Fruit fly (Drosophila melanogaster) whole organism, embryonic: Measurements from ENCODE around the gene CG10063.

Source experiments
- Awh ChIP-seq: fragments of 200-800 bp; sonication (Bioruptor generic); IDR thresholded peaks from 2 replicates; pipeline ENCODE4, ENCODE4 v1.3.6; 2022; ENCODE audit warnings: missing biosample characterization, missing genetic modification characterization
- Bdp1 ChIP-seq: fragments of 200-800 bp; sonication (Bioruptor generic); optimal IDR thresholded peaks from 3 replicates; lab custom pipeline; 2016; ENCODE audit warnings: missing biosample characterization, missing genetic modification characterization
- CG10274 ChIP-seq: fragments of 200-800 bp; sonication (Bioruptor generic); optimal IDR thresholded peaks from 3 replicates; lab custom pipeline; 2017; ENCODE audit warnings: missing biosample characterization, mild to moderate bottlenecking, missing genetic modification characterization
- CG10321 ChIP-seq: fragments of 200-800 bp; sonication (Bioruptor generic); IDR thresholded peaks from 2 replicates; pipeline ENCODE4 v1.3.6; 2022; ENCODE audit warnings: missing biosample characterization, missing genetic modification characterization
- CG10431 ChIP-seq: fragments of 200-800 bp; sonication (Bioruptor generic); optimal IDR thresholded peaks from 3 replicates; lab custom pipeline; 2018; ENCODE audit warnings: missing biosample characterization, mild to moderate bottlenecking, missing genetic modification characterization
- CG10543 ChIP-seq: fragments of 200-800 bp; sonication (Bioruptor generic); optimal IDR thresholded peaks from 3 replicates; lab custom pipeline; 2017; ENCODE audit warnings: missing biosample characterization, mild to moderate bottlenecking, missing genetic modification characterization, moderate library complexity
- CG11247 ChIP-seq: fragments of 200-800 bp; sonication (Bioruptor generic); IDR thresholded peaks from 2 replicates; pipeline ENCODE4 v1.3.6; 2022; ENCODE audit warnings: missing biosample characterization, missing genetic modification characterization
- CG11695 ChIP-seq: fragments of 200-800 bp; sonication (Bioruptor generic); IDR thresholded peaks from 3 replicates; pipeline ENCODE4 v1.3.6; 2022; ENCODE audit warnings: missing biosample characterization, missing genetic modification characterization
- CG12071 ChIP-seq: fragments of 200-800 bp; sonication (Bioruptor generic); optimal IDR thresholded peaks from 3 replicates; lab custom pipeline; 2018; ENCODE audit warnings: missing biosample characterization, mild to moderate bottlenecking, missing genetic modification characterization
- CG13424 ChIP-seq: fragments of 200-800 bp; sonication (Bioruptor generic); optimal IDR thresholded peaks from 2 replicates; lab custom pipeline; 2019; ENCODE audit warnings: missing biosample characterization, mild to moderate bottlenecking, missing genetic modification characterization, moderate library complexity
- CG13894 ChIP-seq: fragments of 200-800 bp; sonication (Bioruptor generic); optimal IDR thresholded peaks from 3 replicates; lab custom pipeline; 2018; ENCODE audit warnings: missing biosample characterization, mild to moderate bottlenecking, missing genetic modification characterization, moderate library complexity
- CG14667 ChIP-seq: fragments of 200-800 bp; sonication (Bioruptor generic); IDR thresholded peaks from 2 replicates; pipeline ENCODE4 v1.3.6; 2022; ENCODE audit warnings: missing biosample characterization, missing genetic modification characterization
- CG18476 ChIP-seq: fragments of 200-800 bp; sonication (Bioruptor generic); optimal IDR thresholded peaks from 2 replicates; lab custom pipeline; 2016; ENCODE audit warnings: missing biosample characterization, mild to moderate bottlenecking, missing genetic modification characterization
- CG30020 ChIP-seq: fragments of 200-800 bp; optimal IDR thresholded peaks from 2 replicates; lab custom pipeline; 2019; ENCODE audit warnings: missing biosample characterization, mild to moderate bottlenecking, missing genetic modification characterization, moderate library complexity
- CG32772 ChIP-seq: fragments of 200-800 bp; sonication (Bioruptor generic); IDR thresholded peaks from 2 replicates; pipeline ENCODE4 v1.3.6; 2022; ENCODE audit warnings: missing biosample characterization, missing genetic modification characterization
- CG33557 ChIP-seq: fragments of 200-800 bp; sonication (Bioruptor generic); optimal IDR thresholded peaks from 2 replicates; lab custom pipeline; 2019; ENCODE audit warnings: missing biosample characterization, mild to moderate bottlenecking, missing genetic modification characterization, moderate library complexity
- CG34376 ChIP-seq: fragments of 200-800 bp; sonication (Bioruptor generic); optimal IDR thresholded peaks from 2 replicates; lab custom pipeline; 2018; ENCODE audit warnings: missing biosample characterization, mild to moderate bottlenecking, missing genetic modification characterization
- CG4820 ChIP-seq: fragments of 200-800 bp; sonication (Bioruptor generic); optimal IDR thresholded peaks from 3 replicates; lab custom pipeline; 2016; ENCODE audit warnings: missing biosample characterization, missing genetic modification characterization
- CG5245 ChIP-seq: fragments of 200-800 bp; sonication (Bioruptor generic); optimal IDR thresholded peaks from 3 replicates; lab custom pipeline; 2016; ENCODE audit warnings: missing biosample characterization, missing genetic modification characterization
- CG7271 ChIP-seq: fragments of 200-800 bp; sonication (Bioruptor generic); optimal IDR thresholded peaks from 2 replicates; lab custom pipeline; 2018; ENCODE audit warnings: missing biosample characterization, mild to moderate bottlenecking, missing genetic modification characterization, moderate library complexity
- CG7745 ChIP-seq: fragments of 200-800 bp; sonication (Bioruptor generic); optimal IDR thresholded peaks from 2 replicates; lab custom pipeline; 2018; ENCODE audit warnings: missing biosample characterization, mild to moderate bottlenecking, missing genetic modification characterization, moderate library complexity
- CG7928 ChIP-seq: fragments of 200-800 bp; sonication (Bioruptor generic); optimal IDR thresholded peaks from 2 replicates; lab custom pipeline; 2017; ENCODE audit warnings: missing biosample characterization, mild to moderate bottlenecking, missing genetic modification characterization
- CG8765 ChIP-seq: fragments of 200-800 bp; sonication (Bioruptor generic); IDR thresholded peaks from 2 replicates; pipeline ENCODE4 v1.3.6; 2022; ENCODE audit warnings: missing biosample characterization, missing genetic modification characterization
- CG9437 ChIP-seq: fragments of 200-800 bp; sonication (Bioruptor generic); optimal IDR thresholded peaks from 2 replicates; lab custom pipeline; 2018; ENCODE audit warnings: missing biosample characterization, mild to moderate bottlenecking, missing genetic modification characterization
- H2.0 ChIP-seq: fragments of 200-800 bp; sonication (Bioruptor generic); IDR thresholded peaks from 2 replicates; pipeline ENCODE4 v1.3.6; 2022; ENCODE audit warnings: missing biosample characterization, missing genetic modification characterization
- Mrtf ChIP-seq: fragments of 200-800 bp; sonication (Bioruptor generic); IDR thresholded peaks from 3 replicates; pipeline ENCODE4 v1.3.6; 2022; ENCODE audit warnings: missing biosample characterization, missing genetic modification characterization
- NfI ChIP-seq: fragments of 200-800 bp; sonication (Bioruptor generic); optimal IDR thresholded peaks from 3 replicates; lab custom pipeline; 2018; ENCODE audit warnings: missing biosample characterization, mild to moderate bottlenecking, missing genetic modification characterization, moderate library complexity
- Oli ChIP-seq: fragments of 200-800 bp; sonication (Bioruptor generic); optimal IDR thresholded peaks from 2 replicates; lab custom pipeline; 2018; ENCODE audit warnings: missing biosample characterization, mild to moderate bottlenecking, missing genetic modification characterization, moderate library complexity
- Scr ChIP-seq: fragments of 200-800 bp; sonication (Bioruptor generic); IDR thresholded peaks from 2 replicates; pipeline ENCODE4 v1.3.6; 2022; ENCODE audit warnings: missing biosample characterization, missing genetic modification characterization; ENCODE audit not compliant: partially characterized antibody
- Sry-β ChIP-seq: fragments of 200-800 bp; sonication (Bioruptor generic); optimal IDR thresholded peaks from 2 replicates; lab custom pipeline; 2018; ENCODE audit warnings: missing biosample characterization, mild to moderate bottlenecking, missing genetic modification characterization, moderate library complexity
- Usf ChIP-seq: fragments of 200-800 bp; sonication (Bioruptor generic); optimal IDR thresholded peaks from 2 replicates; lab custom pipeline; 2017; ENCODE audit warnings: missing genotype, missing biosample characterization, missing genetic modification characterization
- cato ChIP-seq: fragments of 200-800 bp; sonication (Bioruptor generic); optimal IDR thresholded peaks from 2 replicates; lab custom pipeline; 2016; ENCODE audit warnings: missing biosample characterization, missing genetic modification characterization, borderline replicate concordance
- caup ChIP-seq: fragments of 200-800 bp; sonication (Bioruptor generic); optimal IDR thresholded peaks from 3 replicates; lab custom pipeline; 2017; ENCODE audit warnings: missing biosample characterization, mild to moderate bottlenecking, missing genetic modification characterization, moderate library complexity; ENCODE audit not compliant: severe bottlenecking
- dmrt99B ChIP-seq: fragments of 200-800 bp; sonication (Bioruptor generic); optimal IDR thresholded peaks from 2 replicates; lab custom pipeline; 2018; ENCODE audit warnings: missing biosample characterization, mild to moderate bottlenecking, missing genetic modification characterization, moderate library complexity
- gce ChIP-seq: fragments of 200-800 bp; sonication (Bioruptor generic); IDR thresholded peaks from 3 replicates; pipeline ENCODE4 v1.3.6; 2022; ENCODE audit warnings: missing biosample characterization, missing genetic modification characterization
- gem ChIP-seq: fragments of 200-800 bp; sonication (Bioruptor generic); optimal IDR thresholded peaks from 2 replicates; lab custom pipeline; 2019; ENCODE audit warnings: missing biosample characterization, mild to moderate bottlenecking, missing genetic modification characterization, moderate library complexity
- klu ChIP-seq: fragments of 200-800 bp; sonication (Bioruptor generic); IDR thresholded peaks from 2 replicates; pipeline ENCODE4 v1.3.6; 2022; ENCODE audit warnings: missing biosample characterization, missing genetic modification characterization
- mirr ChIP-seq: fragments of 200-800 bp; sonication (Bioruptor generic); optimal IDR thresholded peaks from 3 replicates; lab custom pipeline; 2018; ENCODE audit warnings: missing biosample characterization, mild to moderate bottlenecking, missing genetic modification characterization
- oc ChIP-seq: fragments of 200-800 bp; sonication (Bioruptor generic); optimal IDR thresholded peaks from 2 replicates; lab custom pipeline; 2018; ENCODE audit warnings: missing biosample characterization, mild to moderate bottlenecking, missing genetic modification characterization, moderate library complexity
- onecut ChIP-seq: fragments of 200-800 bp; sonication (Bioruptor generic); IDR thresholded peaks from 2 replicates; pipeline ENCODE4 v1.3.6; 2022; ENCODE audit warnings: missing biosample characterization, missing genetic modification characterization
- pan ChIP-seq, 4 experiments: fragments of >200 bp in 3 of 4; fragments of 200-800 bp in 1 of 4; sonication (Bioruptor generic) in 1 of 4; optimal IDR thresholded peaks in 3 of 4; IDR thresholded peaks in 1 of 4; 2 replicates each; pipeline versions ENCODE4 v1.3.6 to Lab custom; 2017 to 2022; ENCODE audit warnings: missing biosample characterization in 2 of 4, missing genetic modification characterization in 2 of 4, mixed read lengths in 1 of 4
- pb ChIP-seq: fragments of 200-800 bp; sonication (Bioruptor generic); optimal IDR thresholded peaks from 3 replicates; lab custom pipeline; 2016; ENCODE audit warnings: missing biosample characterization, missing genetic modification characterization
- peb ChIP-seq: fragments of 200-800 bp; sonication (Bioruptor generic); IDR thresholded peaks from 2 replicates; pipeline ENCODE4 v1.3.6; 2022; ENCODE audit warnings: missing biosample characterization, missing genetic modification characterization
- sens ChIP-seq: fragments of 200-800 bp; sonication (Bioruptor generic); peaks from one replicate; lab custom pipeline; 2016; ENCODE audit warnings: missing biosample characterization, missing genetic modification characterization
- sima ChIP-seq: fragments of 200-800 bp; sonication (Bioruptor generic); optimal IDR thresholded peaks from 2 replicates; lab custom pipeline; 2016; ENCODE audit warnings: missing biosample characterization, missing genetic modification characterization
- tio ChIP-seq: fragments of 200-800 bp; sonication (Bioruptor generic); optimal IDR thresholded peaks from 2 replicates; lab custom pipeline; 2017; ENCODE audit warnings: missing biosample characterization, missing genetic modification characterization, inconsistent platforms
- vnd ChIP-seq: fragments of 200-800 bp; sonication (Bioruptor generic); IDR thresholded peaks from 3 replicates; pipeline ENCODE4 v1.3.6; 2022; ENCODE audit warnings: missing biosample characterization, missing genetic modification characterization; ENCODE audit not compliant: partially characterized antibody

Gene CG10063

DNA sequence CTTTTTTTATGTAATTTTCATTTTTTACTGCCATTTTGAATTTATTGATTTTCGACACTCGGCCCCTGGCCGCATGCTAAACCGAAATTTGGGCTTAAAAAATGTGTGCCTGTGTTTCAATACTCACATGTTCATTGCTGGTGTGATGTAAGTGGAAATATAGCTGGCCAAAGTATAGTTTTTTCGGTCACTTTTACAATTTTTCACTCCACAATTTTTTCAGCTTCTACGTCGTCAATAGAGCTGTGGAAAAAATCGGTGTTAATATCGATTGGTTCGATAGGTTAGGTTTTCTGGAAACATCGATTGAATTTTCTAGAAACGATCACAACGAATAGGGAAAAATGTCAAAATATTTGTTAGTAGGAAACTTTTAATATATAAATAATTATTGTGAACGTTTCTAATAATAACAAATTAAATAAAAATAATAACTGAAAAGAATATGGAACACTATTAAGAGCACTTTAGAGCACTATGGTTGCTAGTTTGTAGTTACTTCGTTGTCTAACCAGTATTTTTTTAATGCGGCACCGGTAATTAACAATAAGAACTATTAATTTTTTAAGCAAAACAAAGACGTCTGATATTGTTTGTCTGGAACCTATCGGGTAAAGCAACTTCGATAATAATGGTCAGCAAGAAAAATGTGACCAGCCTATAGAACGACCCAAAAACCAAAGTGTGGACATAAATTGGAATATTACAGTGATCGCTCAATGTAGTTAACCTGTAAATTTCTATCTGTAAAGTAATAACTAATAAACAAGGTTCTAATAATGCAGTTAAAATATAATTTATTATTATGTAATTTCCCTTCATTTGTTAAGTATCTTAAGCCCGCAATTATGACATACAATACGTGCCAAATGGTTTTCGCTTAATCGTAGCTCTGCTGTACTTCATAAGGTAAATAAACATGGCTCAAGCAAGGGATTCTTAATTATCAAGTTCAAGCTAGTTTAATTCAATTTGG is 16.7 kb downstream of the CG10063 start, which contains the start of the genes CG10077 and CG9948 (continued):
- TF ChIP-seq Scr (GFP tag; lab: Robert Waterston, UW) (peak; percentile 86), Usf (GFP tag; lab: Kevin White, UChicago) (peak; percentile 78), Bdp1 (GFP tag; lab: Kevin White, UChicago) (peak; percentile 38), CG9437 (GFP tag; lab: Kevin White, UChicago) (peak; percentile 75), CG10274 (GFP tag; lab: Kevin White, UChicago) (peak; percentile 59), CG33557 (GFP tag; lab: Kevin White, UChicago) (peak; percentile 83), CG13894 (tag; lab: Kevin White, UChicago) (peak; percentile 90), peb (GFP tag; lab: Robert Waterston, UW) (peak; percentile 84), CG12071 (GFP tag; lab: Kevin White, UChicago) (peak; percentile 79), Awh (GFP tag; lab: Robert Waterston, UW) (peak; percentile 84), CG34376 (GFP tag; lab: Kevin White, UChicago) (peak; percentile 77), mirr (GFP tag; lab: Kevin White, UChicago) (peak; percentile 83), caup (GFP tag; lab: Kevin White, UChicago) (peak; percentile 82), CG7745 (tag; lab: Kevin White, UChicago) (peak; percentile 62), Sry-β (GFP tag; lab: Kevin White, UChicago) (peak; percentile 3), sens (peak; percentile 96), CG11695 (peak; percentile 85), pb (GFP tag; lab: Kevin White, UChicago) (no peak), CG11247 (GFP tag; lab: Robert Waterston, UW) (peak; percentile 80), onecut (GFP tag; lab: Robert Waterston, UW) (peak; percentile 96), CG7928 (GFP tag; lab: Kevin White, UChicago) (peak; percentile 37), CG18476 (peak; percentile 80), CG14667 (GFP tag; lab: Robert Waterston, UW) (peak; percentile 88), pan (optimal IDR thresholded peaks at IDR 0.05; lab: Kevin White, UChicago) (no peak), pan (GFP tag; optimal IDR thresholded peaks at IDR 0.05 in 1 of 2, IDR thresholded peaks at IDR 0.05 in 1 of 2) (peak in 1 of 2 experiments; percentile 94), Mrtf (GFP tag; lab: Robert Waterston, UW) (peak; percentile 88), CG30020 (tag; lab: Kevin White, UChicago) (peak; percentile 75), CG10321 (peak; percentile 78), CG8765 (GFP tag; lab: Robert Waterston, UW) (peak; percentile 79), CG7271 (peak; percentile 73), vnd (GFP tag; lab: Robert Waterston, UW) (peak; percentile 75), CG10431 (GFP tag; lab: Kevin White, UChicago) (peak; percentile 69), CG5245 (GFP tag; lab: Kevin White, UChicago) (peak; percentile 81), H2.0 (GFP tag; lab: Robert Waterston, UW) (peak; percentile 92), klu (GFP tag; lab: Robert Waterston, UW) (peak; percentile 69), oc (tag; lab: Kevin White, UChicago) (no peak), sima (GFP tag; lab: Kevin White, UChicago) (no peak), dmrt99B (tag; lab: Kevin White, UChicago) (peak; percentile 91), CG10543 (GFP tag; lab: Kevin White, UChicago) (peak; percentile 88), Oli (peak; percentile 91), CG32772 (GFP tag; lab: Robert Waterston, UW) (peak; percentile 81), cato (GFP tag; lab: Kevin White, UChicago) (peak; percentile 79), NfI (GFP tag; lab: Kevin White, UChicago) (peak; percentile 86), CG13424 (tag; lab: Kevin White, UChicago) (peak; percentile 92), CG4820 (GFP tag; lab: Kevin White, UChicago) (peak; percentile 78), tio (GFP tag; lab: Kevin White, UChicago) (no peak), gem (peak; percentile 95), gce (GFP tag; lab: Robert Waterston, UW) (peak; percentile 82; the same call in 2 of the 3 replicates)
